Worm (Caenorhabditis elegans) whole organism, L3 larva: ENCODE data around the gene oma-1.

Experiments
- R02D3.7 ChIP-seq: fragments of 150-350 bp; optimal IDR thresholded peaks from 2 replicates; lab custom pipeline; 2014; ENCODE audit warnings: missing biosample characterization, missing genetic modification characterization
- ZK546.5 ChIP-seq: sonication (generic microtip); optimal IDR thresholded peaks from 2 replicates; lab custom pipeline; 2017; ENCODE audit warnings: missing biosample characterization, missing genetic modification characterization
- ama-1 ChIP-seq: fragments of 150-350 bp; optimal IDR thresholded peaks from 2 replicates; lab custom pipeline; 2018
- ceh-16 ChIP-seq: sonication (generic microtip); optimal IDR thresholded peaks from 2 replicates; lab custom pipeline; 2017; ENCODE audit warnings: missing biosample characterization, missing genetic modification characterization
- ceh-28 ChIP-seq: fragments of 150-350 bp; optimal IDR thresholded peaks from 2 replicates; lab custom pipeline; 2014; ENCODE audit warnings: missing biosample characterization, missing genetic modification reagents, missing genetic modification characterization
- ceh-82 ChIP-seq: fragments of 150-350 bp; optimal IDR thresholded peaks from 2 replicates; lab custom pipeline; 2014; ENCODE audit warnings: missing biosample characterization, missing genetic modification characterization
- ceh-9 ChIP-seq: sonication (generic microtip); optimal IDR thresholded peaks from 2 replicates; lab custom pipeline; 2018; ENCODE audit warnings: missing biosample characterization, missing genetic modification characterization
- daf-12 ChIP-seq: fragments of 150-350 bp; optimal IDR thresholded peaks from 2 replicates; lab custom pipeline; 2014; ENCODE audit warnings: missing biosample characterization, missing genetic modification reagents, missing genetic modification characterization
- egl-27 ChIP-seq: sonication (generic microtip); optimal IDR thresholded peaks from 4 replicates; lab custom pipeline; 2017; ENCODE audit warnings: missing biosample characterization, missing genetic modification reagents, missing genetic modification characterization
- egl-5 ChIP-seq: fragments of 150-350 bp; optimal IDR thresholded peaks from 2 replicates; lab custom pipeline; 2017; ENCODE audit warnings: missing biosample characterization, missing genetic modification reagents, missing genetic modification characterization, inconsistent platforms
- elt-1 ChIP-seq: fragments of 150-350 bp; optimal IDR thresholded peaks from 2 replicates; lab custom pipeline; 2014; ENCODE audit warnings: missing biosample characterization, missing genetic modification characterization
- elt-2 ChIP-seq: sonication (generic microtip); optimal IDR thresholded peaks from 2 replicates; lab custom pipeline; 2016; ENCODE audit warnings: missing genetic modification reagents, mild to moderate bottlenecking, missing genetic modification characterization, missing compliant biosample characterization
- elt-3 ChIP-seq, 3 experiments: fragments of 150-350 bp in 1 of 3; sonication (generic microtip) in 2 of 3; optimal IDR thresholded peaks; 2 replicates in 2 of 3; 4 replicates in 1 of 3; lab custom pipeline; 2014 to 2017; ENCODE audit warnings: missing biosample characterization in 3 of 3, missing genetic modification characterization in 3 of 3
- eor-1 ChIP-seq, 2 experiments: fragments of 150-350 bp; optimal IDR thresholded peaks; 2 replicates each; lab custom pipeline; 2014 to 2018; ENCODE audit warnings: missing biosample characterization in 2 of 2, missing genetic modification characterization in 2 of 2
- fkh-10 ChIP-seq: sonication (generic microtip); optimal IDR thresholded peaks from 2 replicates; lab custom pipeline; 2017; ENCODE audit warnings: missing biosample characterization, missing genetic modification reagents, missing genetic modification characterization
- fkh-2 ChIP-seq: fragments of 150-350 bp; optimal IDR thresholded peaks from 2 replicates; lab custom pipeline; 2014; ENCODE audit warnings: missing biosample characterization, missing genetic modification reagents, missing genetic modification characterization
- fos-1 ChIP-seq: fragments of 150-350 bp; optimal IDR thresholded peaks from 2 replicates; lab custom pipeline; 2014; ENCODE audit warnings: missing biosample characterization, missing genetic modification characterization
- hmg-11 ChIP-seq: sonication (generic microtip); optimal IDR thresholded peaks from 2 replicates; lab custom pipeline; 2016; ENCODE audit warnings: missing genetic modification characterization, missing compliant biosample characterization
- jun-1 ChIP-seq: fragments of 150-350 bp; optimal IDR thresholded peaks from 2 replicates; lab custom pipeline; 2014; ENCODE audit warnings: missing biosample characterization, missing genetic modification reagents, missing genetic modification characterization
- lin-15B ChIP-seq: fragments of 150-350 bp; optimal IDR thresholded peaks from 2 replicates; lab custom pipeline; 2014; ENCODE audit warnings: missing biosample characterization, missing genetic modification characterization
- lin-39 ChIP-seq: fragments of 150-350 bp; optimal IDR thresholded peaks from 2 replicates; lab custom pipeline; 2018; ENCODE audit warnings: missing biosample characterization, missing genetic modification reagents, missing genetic modification characterization
- lsy-12 ChIP-seq: sonication (generic microtip); optimal IDR thresholded peaks from 2 replicates; lab custom pipeline; 2016; ENCODE audit warnings: mild to moderate bottlenecking, missing genetic modification characterization, missing compliant biosample characterization
- mml-1 ChIP-seq: fragments of 150-350 bp; sonication (generic microtip); optimal IDR thresholded peaks from 3 replicates; lab custom pipeline; 2014; ENCODE audit warnings: missing biosample characterization, missing genetic modification characterization
- nfya-1 ChIP-seq: sonication (generic microtip); optimal IDR thresholded peaks from 2 replicates; lab custom pipeline; 2017; ENCODE audit warnings: missing genetic modification characterization, mild to moderate bottlenecking, missing compliant biosample characterization, antibody characterized with exemption, moderate library complexity; ENCODE audit not compliant: insufficient read depth
- nhr-11 ChIP-seq: fragments of 150-350 bp; optimal IDR thresholded peaks from 2 replicates; lab custom pipeline; 2014; ENCODE audit warnings: missing biosample characterization, missing genetic modification characterization
- nhr-12 ChIP-seq: fragments of 150-350 bp; optimal IDR thresholded peaks from 2 replicates; lab custom pipeline; 2014; ENCODE audit warnings: missing biosample characterization, missing genetic modification characterization
- nhr-23 ChIP-seq: fragments of 150-350 bp; optimal IDR thresholded peaks from 2 replicates; lab custom pipeline; 2014; ENCODE audit warnings: missing biosample characterization, missing genetic modification reagents, missing genetic modification characterization
- nhr-237 ChIP-seq: fragments of 150-350 bp; optimal IDR thresholded peaks from 2 replicates; lab custom pipeline; 2014; ENCODE audit warnings: missing biosample characterization, missing genetic modification characterization
- nhr-25 ChIP-seq: sonication (generic microtip); optimal IDR thresholded peaks from 2 replicates; lab custom pipeline; 2017; ENCODE audit warnings: missing biosample characterization, missing genetic modification characterization
- nhr-28 ChIP-seq: fragments of 150-350 bp; optimal IDR thresholded peaks from 2 replicates; lab custom pipeline; 2014; ENCODE audit warnings: missing biosample characterization, missing genetic modification characterization
- nhr-43 ChIP-seq: sonication (generic microtip); optimal IDR thresholded peaks from 2 replicates; lab custom pipeline; 2016; ENCODE audit warnings: mild to moderate bottlenecking, missing genetic modification characterization, missing compliant biosample characterization; ENCODE audit not compliant: poor library complexity, severe bottlenecking
- nhr-67 ChIP-seq: fragments of 150-350 bp; optimal IDR thresholded peaks from 2 replicates; lab custom pipeline; 2014; ENCODE audit warnings: missing biosample characterization, missing genetic modification characterization
- nhr-76 ChIP-seq: fragments of 150-350 bp; sonication (generic microtip); optimal IDR thresholded peaks from 5 replicates; lab custom pipeline; 2014; ENCODE audit warnings: missing biosample characterization, missing genetic modification characterization
- pha-4 ChIP-seq: fragments of 150-350 bp; optimal IDR thresholded peaks from 2 replicates; lab custom pipeline; 2014; ENCODE audit warnings: missing biosample characterization, missing genetic modification reagents, missing genetic modification characterization
- pqm-1 ChIP-seq: fragments of 150-350 bp; optimal IDR thresholded peaks from 2 replicates; lab custom pipeline; 2017; ENCODE audit warnings: missing biosample characterization, missing genetic modification characterization, inconsistent platforms
- sea-2 ChIP-seq: fragments of 150-350 bp; sonication (generic microtip); optimal IDR thresholded peaks from 4 replicates; lab custom pipeline; 2014; ENCODE audit warnings: missing biosample characterization, missing genetic modification reagents, missing genetic modification characterization
- skn-1 ChIP-seq: fragments of 150-350 bp; optimal IDR thresholded peaks from 2 replicates; lab custom pipeline; 2014; ENCODE audit warnings: missing biosample characterization, missing genetic modification characterization
- snpc-4 ChIP-seq: fragments of 150-350 bp; optimal IDR thresholded peaks from 2 replicates; lab custom pipeline; 2014; ENCODE audit warnings: missing biosample characterization, missing genetic modification characterization
- tbx-2 ChIP-seq: sonication (generic microtip); optimal IDR thresholded peaks from 2 replicates; lab custom pipeline; 2016; ENCODE audit warnings: mild to moderate bottlenecking, missing genetic modification characterization, missing compliant biosample characterization
- unc-39 ChIP-seq: sonication (generic microtip); optimal IDR thresholded peaks from 4 replicates; lab custom pipeline; 2017; ENCODE audit warnings: missing biosample characterization, missing genetic modification characterization
- unc-62 ChIP-seq: fragments of 150-350 bp; sonication (generic microtip); optimal IDR thresholded peaks from 4 replicates; lab custom pipeline; 2014; ENCODE audit warnings: missing biosample characterization, missing genetic modification reagents, missing genetic modification characterization
- zag-1 ChIP-seq: fragments of 150-350 bp; optimal IDR thresholded peaks from 2 replicates; lab custom pipeline; 2014; ENCODE audit warnings: missing biosample characterization, missing genetic modification characterization
- ztf-11 ChIP-seq: fragments of 150-350 bp; optimal IDR thresholded peaks from 2 replicates; lab custom pipeline; 2014; ENCODE audit warnings: missing biosample characterization, missing genetic modification characterization
- ztf-4 ChIP-seq: fragments of 150-350 bp; optimal IDR thresholded peaks from 2 replicates; lab custom pipeline; 2014; ENCODE audit warnings: missing biosample characterization, missing genetic modification characterization

oma-1 gene

DNA sequence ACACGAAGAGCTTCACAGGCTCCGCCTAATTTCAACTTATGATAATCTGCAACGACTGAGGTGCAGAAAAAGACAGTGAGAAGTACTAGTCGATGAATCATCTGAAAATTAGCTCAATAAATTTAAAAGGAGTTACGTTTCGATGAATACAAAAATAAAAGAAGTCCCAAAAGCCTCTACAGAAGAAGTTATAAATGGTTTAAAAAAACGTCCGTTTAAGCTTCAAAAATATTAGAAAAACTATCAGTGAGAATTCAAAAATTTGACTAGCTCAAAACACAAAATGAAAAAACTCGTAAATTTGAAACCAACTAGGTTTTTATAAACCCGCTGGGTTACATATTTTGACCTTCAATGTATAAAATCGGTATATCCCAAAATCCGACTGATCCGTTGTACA, 32.8 kb upstream of the oma-1 start, which contains the start of gene T11B7.5:
Gene T11B7.5, minus strand, starts transcription at position 101 of the 400 bp plus-strand sequence.
- TF ChIP-seq nhr-67 (tag; lab: Kevin White, UChicago) (no peak), elt-1 (no peak), nhr-28 (no peak), ztf-11 (tag; lab: Kevin White, UChicago) (no peak), ceh-16 (tag; lab: Kevin White, UChicago) (no peak), nhr-23 (tag; lab: Kevin White, UChicago) (no peak), fos-1 (tag; lab: Kevin White, UChicago) (no peak), elt-3 (tag; optimal IDR thresholded peaks at IDR 0.05; lab: Kevin White, UChicago) (no peak), fkh-10 (no peak), egl-27 (no peak), fkh-2 (tag; lab: Kevin White, UChicago) (no peak), unc-62 (GFP tag; lab: Kevin White, UChicago) (no peak), tbx-2 (tag; lab: Kevin White, UChicago) (no peak), ztf-4 (tag; lab: Kevin White, UChicago) (no peak), nhr-25 (no peak), snpc-4 (tag; lab: Kevin White, UChicago) (no peak), nhr-11 (tag; lab: Kevin White, UChicago) (no peak), sea-2 (GFP tag; lab: Kevin White, UChicago) (no peak)

- TF ChIP-seq nhr-23 (tag; lab: Kevin White, UChicago) (peak; percentile 13), ceh-28 (tag; lab: Kevin White, UChicago) (no peak), unc-39 (no peak)
These were observed 24.1 kb upstream of the oma-1 start for ce11 chrIV:8864672-8865071.

DNA sequence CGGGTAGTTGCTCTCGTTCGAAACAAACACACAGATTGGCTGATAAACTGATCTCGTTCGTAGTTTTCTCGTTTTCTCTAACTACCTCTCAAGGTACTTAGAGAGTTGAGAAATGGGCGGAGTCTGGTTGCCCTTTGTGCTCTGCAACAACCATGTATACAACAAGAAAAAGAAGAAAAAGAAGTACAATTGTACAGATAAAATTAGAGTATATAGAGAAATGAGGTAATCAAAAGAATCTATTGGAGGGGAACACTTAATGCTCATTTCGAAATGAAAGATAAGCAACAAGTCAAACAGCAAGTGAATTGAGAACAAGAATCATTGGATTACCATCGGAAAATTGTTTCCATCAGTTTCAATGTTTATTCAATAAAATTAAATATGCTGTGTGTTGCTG, 23.4 kb upstream of the oma-1 start, which contains the start of gene C09G9.1:
Gene C09G9.1, minus strand, starts transcription at position 143 of the 400 bp plus-strand sequence.
- TF ChIP-seq egl-5 (tag; lab: Kevin White, UChicago) (no peak), elt-2 (tag; lab: Kevin White, UChicago) (peak; percentile 67), pha-4 (tag; lab: Kevin White, UChicago) (peak; percentile 44), egl-27 (no peak)
- TF ChIP-seq, all 47 proteins: peak for 2

- TF ChIP-seq lin-15B (tag; lab: Kevin White, UChicago) (peak; percentile 21), fos-1 (tag; lab: Kevin White, UChicago) (peak; percentile 37), ceh-28 (tag; lab: Kevin White, UChicago) (no peak), tbx-2 (tag; lab: Kevin White, UChicago) (no peak), nhr-11 (tag; lab: Kevin White, UChicago) (no peak), R02D3.7 (tag; lab: Kevin White, UChicago) (no peak), fkh-2 (tag; lab: Kevin White, UChicago) (no peak), snpc-4 (tag; lab: Kevin White, UChicago) (peak; percentile 50), nfya-1 (tag; lab: Kevin White, UChicago) (peak; percentile 53), ztf-11 (tag; lab: Kevin White, UChicago) (no peak), hmg-11 (tag; lab: Kevin White, UChicago) (peak; percentile 39), nhr-12 (tag; lab: Kevin White, UChicago) (no peak), nhr-28 (no peak), daf-12 (tag; lab: Kevin White, UChicago) (no peak), mml-1 (tag; lab: Kevin White, UChicago) (no peak), ceh-82 (tag; lab: Kevin White, UChicago) (no peak), ceh-16 (tag; lab: Kevin White, UChicago) (no peak), nhr-23 (tag; lab: Kevin White, UChicago) (peak; percentile 49), unc-62 (GFP tag; lab: Kevin White, UChicago) (peak; percentile 84), egl-27 (no peak), ama-1 (lab: Kevin White, UChicago) (peak; percentile 57), egl-5 (tag; lab: Kevin White, UChicago) (peak; percentile 35), nhr-237 (tag; lab: Kevin White, UChicago) (no peak), jun-1 (tag; lab: Kevin White, UChicago) (peak; percentile 16), nhr-76 (tag; lab: Kevin White, UChicago) (no peak), nhr-43 (no peak), nhr-25 (peak; percentile 95), elt-3 (tag; optimal IDR thresholded peaks at IDR 0.05; lab: Kevin White, UChicago) (no peak), elt-1 (no peak), lin-39 (tag; lab: Kevin White, UChicago) (peak; percentile 49), lsy-12 (peak; percentile 23), unc-39 (no peak), ceh-9 (tag; lab: Kevin White, UChicago) (no peak), ZK546.5 (tag; lab: Kevin White, UChicago) (no peak), elt-2 (tag; lab: Kevin White, UChicago) (peak; percentile 83), zag-1 (tag; lab: Kevin White, UChicago) (no peak), fkh-10 (no peak), ztf-4 (tag; lab: Kevin White, UChicago) (no peak), nhr-67 (tag; lab: Kevin White, UChicago) (no peak), skn-1 (tag; lab: Kevin White, UChicago) (no peak), pqm-1 (peak; percentile 27), pha-4 (tag; lab: Kevin White, UChicago) (peak; percentile 81), eor-1 (tag; optimal IDR thresholded peaks at IDR 0.05; lab: Kevin White, UChicago) (no peak)
These were observed 22.7 kb upstream of the oma-1 start for ce11 chrIV:8866092-8866491.
